Fruit fly (Drosophila melanogaster): Measurements from ENCODE around the gene pkm.

Gene pkm

DNA sequence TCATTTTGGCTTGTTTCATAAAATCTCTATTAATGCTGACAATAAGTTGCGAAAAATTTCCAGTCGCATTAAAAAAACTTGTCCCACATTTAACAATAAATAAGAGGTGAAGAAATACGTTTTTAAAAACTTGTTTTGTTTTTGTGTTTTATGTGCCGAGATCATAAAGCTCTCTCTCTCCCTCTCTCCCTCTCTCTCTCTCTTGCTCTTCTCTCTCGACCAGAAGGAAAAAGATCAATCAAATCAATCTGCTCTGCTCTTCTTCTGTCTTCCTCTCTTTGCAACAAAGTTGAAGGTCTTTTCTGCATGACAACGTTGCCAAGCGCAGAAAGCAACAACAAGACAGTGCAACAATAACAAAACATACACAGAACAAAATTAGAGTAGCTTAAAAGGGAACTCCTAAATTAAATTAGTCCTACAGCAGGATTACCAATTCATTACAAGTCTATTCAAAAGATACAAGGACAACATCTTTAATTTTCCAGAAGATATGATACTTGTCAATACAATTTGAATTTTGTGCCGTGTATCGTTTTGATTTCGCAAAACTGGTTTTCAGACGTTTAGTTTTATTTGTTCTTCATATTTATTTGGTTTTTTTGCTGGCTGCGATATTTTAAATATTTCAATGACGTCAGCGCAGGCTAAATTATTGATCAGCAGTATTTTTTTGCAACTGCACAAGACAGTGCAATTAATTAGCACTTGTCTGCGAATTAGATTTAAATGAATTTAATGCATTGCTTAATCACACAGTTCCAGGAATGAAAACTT lies 38.9 kb upstream of the pkm start (continued):
- TF ChIP-seq HLH106 (tag; optimal IDR thresholded peaks at IDR 0.05) (peak; percentile 98), h (GFP tag; optimal IDR thresholded peaks at IDR 0.05) (peak; percentile 98), woc (GFP tag; optimal IDR thresholded peaks at IDR 0.05) (peak; percentile 95), Rel (GFP tag; optimal IDR thresholded peaks at IDR 0.05) (peak; percentile 74), Rel (tag; optimal IDR thresholded peaks at IDR 0.05) (peak; percentile 87), br (GFP tag; optimal IDR thresholded peaks at IDR 0.05) (peak; percentile 97), Hr78 (GFP tag; optimal IDR thresholded peaks at IDR 0.05) (no peak)

DNA sequence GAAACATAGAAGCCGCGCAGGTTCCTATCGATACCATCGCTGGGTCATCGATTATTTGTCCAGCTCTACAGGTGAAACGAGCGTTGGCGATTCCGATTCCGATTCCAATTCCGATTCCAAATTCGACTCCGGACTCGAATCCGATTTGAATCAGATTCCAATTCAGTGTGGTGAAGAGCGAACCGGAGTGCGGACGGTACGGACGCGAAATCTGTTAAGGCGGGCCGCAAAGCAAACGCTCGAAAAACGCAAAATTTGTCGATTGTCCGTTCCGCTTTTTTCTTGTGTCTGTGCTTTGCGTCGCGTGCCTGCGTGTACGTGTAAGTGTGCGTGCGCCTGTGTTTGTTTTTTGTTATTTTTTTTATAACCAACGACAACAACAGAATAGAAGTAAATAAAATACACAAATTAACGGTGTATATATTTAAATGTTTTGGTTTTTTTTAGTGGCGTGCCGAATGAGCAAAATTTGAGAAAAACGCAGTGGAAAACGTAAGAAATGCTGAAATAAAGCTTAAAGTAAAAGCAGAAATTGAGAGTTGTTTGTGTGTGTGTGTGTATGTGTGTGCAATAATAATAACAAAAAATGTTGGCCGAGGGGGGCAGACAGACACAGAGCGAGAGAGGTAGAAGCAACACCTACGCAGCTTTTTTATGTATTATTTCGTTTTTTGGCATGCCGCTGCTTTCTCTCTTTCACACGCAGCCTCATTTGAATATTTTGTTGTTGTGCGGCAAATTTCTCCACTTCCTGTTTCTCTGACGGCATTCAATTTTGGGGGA lies 38.1 kb upstream of the pkm start, which contains the start of gene Ptp10D:
Gene Ptp10D (plus strand): TSS at position 150 of the 783 bp plus-strand sequence.
- peak in 1 of 2 experiments; percentile 4 for TF ChIP-seq dl (GFP tag; optimal IDR thresholded peaks at IDR 0.05; ENCODE audit: insufficient read depth in 1 of 2, partially characterized antibody in 2 of 2)
- TF ChIP-seq N (GFP tag; optimal IDR thresholded peaks at IDR 0.05), result no peak
- peak; percentile 42 for TF ChIP-seq Hnf4 (GFP tag; optimal IDR thresholded peaks at IDR 0.05)
- no peak for TF ChIP-seq Mio (GFP tag; optimal IDR thresholded peaks at IDR 0.05)
- peak; percentile 22 for TF ChIP-seq Sp1 (GFP tag; optimal IDR thresholded peaks at IDR 0.05)
- TF ChIP-seq jim (GFP tag; optimal IDR thresholded peaks at IDR 0.05), result peak; percentile 34
- no peak for TF ChIP-seq pan (optimal IDR thresholded peaks at IDR 0.05)
- TF ChIP-seq br (GFP tag; optimal IDR thresholded peaks at IDR 0.05), result no peak
- no peak for TF ChIP-seq Vsx2 (GFP tag; optimal IDR thresholded peaks at IDR 0.05; ENCODE audit: partially characterized antibody)
- no peak for TF ChIP-seq fru (GFP tag; optimal IDR thresholded peaks at IDR 0.05)
- TF ChIP-seq OdsH (GFP tag; optimal IDR thresholded peaks at IDR 0.05), result peak; percentile 12
- no peak for TF ChIP-seq woc (GFP tag; optimal IDR thresholded peaks at IDR 0.05)
- TF ChIP-seq Abd-B (GFP tag; optimal IDR thresholded peaks at IDR 0.05), result no peak
- no peak for TF ChIP-seq Jra (GFP tag; optimal IDR thresholded peaks at IDR 0.05)
- TF ChIP-seq sv (GFP tag; optimal IDR thresholded peaks at IDR 0.05), result peak; percentile 1
- no peak for TF ChIP-seq CG9705 (GFP tag; optimal IDR thresholded peaks at IDR 0.05)
- no peak for TF ChIP-seq Dif (GFP tag; optimal IDR thresholded peaks at IDR 0.05; ENCODE audit: partially characterized antibody)
- no peak for TF ChIP-seq Myc (optimal IDR thresholded peaks at IDR 0.05)
- no peak for TF ChIP-seq ey (GFP tag; optimal IDR thresholded peaks at IDR 0.05)
- no peak for TF ChIP-seq rgr (GFP tag; optimal IDR thresholded peaks at IDR 0.05)
- no peak for TF ChIP-seq dmrt93B (GFP tag; optimal IDR thresholded peaks at IDR 0.05)
- no peak for TF ChIP-seq Rel (GFP tag; optimal IDR thresholded peaks at IDR 0.05)
- TF ChIP-seq Rel (tag; optimal IDR thresholded peaks at IDR 0.05), result peak; percentile 10
- no peak for TF ChIP-seq tai (GFP tag; optimal IDR thresholded peaks at IDR 0.05)
- peak; percentile 22 for TF ChIP-seq psq (GFP tag; optimal IDR thresholded peaks at IDR 0.05)
- TF ChIP-seq dsf (GFP tag; optimal IDR thresholded peaks at IDR 0.05; ENCODE audit: borderline replicate concordance), result no peak
- TF ChIP-seq Dfd (GFP tag; optimal IDR thresholded peaks at IDR 0.05), result peak; percentile 28
- TF ChIP-seq Hr83 (GFP tag; optimal IDR thresholded peaks at IDR 0.05; ENCODE audit: poor library complexity, severe bottlenecking), result peak; percentile 75
- no peak for TF ChIP-seq CG32264 (GFP tag; optimal IDR thresholded peaks at IDR 0.05)
- peak; percentile 88 for TF ChIP-seq h (GFP tag; optimal IDR thresholded peaks at IDR 0.05)

DNA sequence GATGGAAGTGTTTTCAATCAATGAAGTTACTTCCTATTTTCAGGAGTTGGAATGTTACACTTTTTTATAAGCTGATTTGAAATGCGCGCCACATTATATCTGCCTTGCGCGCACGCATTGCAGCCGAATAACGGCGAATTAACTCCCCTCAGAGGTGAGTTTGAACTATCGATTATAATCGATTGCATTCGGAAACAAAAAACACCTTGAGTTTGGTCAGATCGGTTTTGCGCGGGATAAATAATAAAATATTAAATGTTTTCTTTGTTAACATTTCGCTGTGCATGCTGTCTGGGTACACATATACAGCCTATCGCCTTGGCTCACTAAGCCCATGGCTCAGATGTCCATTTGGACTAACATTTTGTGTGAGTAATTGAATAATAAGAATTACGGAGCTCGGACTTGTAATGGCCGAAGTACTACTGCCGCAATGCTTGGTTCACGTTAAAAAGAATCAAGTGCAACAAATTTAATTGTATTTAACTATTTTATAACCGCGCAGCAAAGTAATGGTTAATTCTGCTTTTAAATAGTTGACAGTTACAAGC lies 37.4 kb upstream of the pkm start:
- TF ChIP-seq Abd-B (GFP tag; optimal IDR thresholded peaks at IDR 0.05) (no peak), Myc (optimal IDR thresholded peaks at IDR 0.05) (peak; percentile 14)

DNA sequence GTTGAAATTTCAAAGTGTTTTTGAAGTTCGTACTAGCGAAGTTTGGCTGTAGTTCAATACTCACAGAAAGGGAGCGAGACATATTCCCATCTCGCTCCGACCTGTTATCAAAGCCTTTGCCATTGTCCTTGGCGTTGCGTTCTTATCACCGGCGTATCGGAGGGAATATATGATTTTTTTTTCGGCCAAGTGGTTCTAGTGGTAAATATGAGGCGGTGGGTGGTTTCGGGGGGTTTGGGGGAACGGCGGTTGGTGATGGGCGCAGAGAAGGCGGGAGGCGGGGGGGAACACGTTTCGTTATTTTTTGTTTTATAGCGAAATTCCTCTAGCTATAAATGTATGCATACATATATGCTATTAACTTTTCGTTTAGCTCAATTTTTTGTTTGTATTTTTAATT lies 36.6 kb upstream of the pkm start:
- TF ChIP-seq Rel (GFP tag; optimal IDR thresholded peaks at IDR 0.05) (no peak), Rel (tag; optimal IDR thresholded peaks at IDR 0.05) (no peak), ey (GFP tag; optimal IDR thresholded peaks at IDR 0.05) (no peak), Sp1 (GFP tag; optimal IDR thresholded peaks at IDR 0.05) (no peak), Myc (optimal IDR thresholded peaks at IDR 0.05) (no peak), Abd-B (GFP tag; optimal IDR thresholded peaks at IDR 0.05) (no peak), CG9705 (GFP tag; optimal IDR thresholded peaks at IDR 0.05) (no peak), foxo (GFP tag; optimal IDR thresholded peaks at IDR 0.05) (no peak), dsf (GFP tag; optimal IDR thresholded peaks at IDR 0.05; ENCODE audit: borderline replicate concordance) (no peak), sage (GFP tag; optimal IDR thresholded peaks at IDR 0.05) (no peak), woc (GFP tag; optimal IDR thresholded peaks at IDR 0.05) (no peak), N (GFP tag; optimal IDR thresholded peaks at IDR 0.05) (no peak), Hr78 (GFP tag; optimal IDR thresholded peaks at IDR 0.05) (no peak), Hnf4 (GFP tag; optimal IDR thresholded peaks at IDR 0.05) (no peak), dmrt93B (GFP tag; optimal IDR thresholded peaks at IDR 0.05) (no peak), h (GFP tag; optimal IDR thresholded peaks at IDR 0.05) (no peak), rgr (GFP tag; optimal IDR thresholded peaks at IDR 0.05) (no peak), CrebA (GFP tag; optimal IDR thresholded peaks at IDR 0.05; ENCODE audit: borderline replicate concordance) (no peak)
